Worm (Caenorhabditis elegans) whole organism, L1 larva: ENCODE data around the gene E02H1.5.
A peak's percentile ranks its signal among the peaks of the same experiment; 100 is the strongest.

Source experiments
- ceh-82 ChIP-seq, 3 experiments: fragments of 150-350 bp in 1 of 3; sonication (generic microtip) in 2 of 3; optimal IDR thresholded peaks; 2 replicates each; lab custom pipeline; 2014 to 2017; ENCODE audit warnings: missing biosample characterization in 3 of 3, missing genetic modification characterization in 3 of 3
- dpl-1 ChIP-seq, 3 experiments: fragments of 150-350 bp in 2 of 3; sonication (generic microtip) in 1 of 3; optimal IDR thresholded peaks; 2 replicates each; lab custom pipeline; 2014 to 2017; ENCODE audit warnings: missing biosample characterization in 3 of 3, missing genetic modification characterization in 3 of 3, missing genetic modification reagents in 3 of 3
- elt-3 ChIP-seq, 6 experiments: fragments of 150-350 bp in 1 of 6; sonication (generic microtip); optimal IDR thresholded peaks; 2 replicates each; lab custom pipeline; 2017 to 2018; ENCODE audit warnings: missing biosample characterization in 6 of 6, missing genetic modification characterization in 6 of 6, inconsistent platforms in 1 of 6
- hlh-4 ChIP-seq: sonication (generic microtip); optimal IDR thresholded peaks from 2 replicates; lab custom pipeline; 2016; ENCODE audit warnings: mild to moderate bottlenecking, missing genetic modification characterization, missing compliant biosample characterization
- lin-39 ChIP-seq: fragments of 150-350 bp; optimal IDR thresholded peaks from 2 replicates; lab custom pipeline; 2014; ENCODE audit warnings: missing biosample characterization, missing genetic modification reagents, missing genetic modification characterization
- mdl-1 ChIP-seq, 2 experiments: fragments of 150-350 bp; optimal IDR thresholded peaks; 2 replicates each; lab custom pipeline; 2014 to 2017; ENCODE audit warnings: missing biosample characterization in 2 of 2, missing genetic modification characterization in 2 of 2, inconsistent platforms in 1 of 2
- mep-1 ChIP-seq: fragments of 150-350 bp; optimal IDR thresholded peaks from 2 replicates; lab custom pipeline; 2014; ENCODE audit warnings: missing biosample characterization, missing genetic modification characterization
- nhr-237 ChIP-seq: fragments of 150-350 bp; optimal IDR thresholded peaks from 2 replicates; lab custom pipeline; 2014; ENCODE audit warnings: missing biosample characterization, missing genetic modification characterization
- pax-3 ChIP-seq: fragments of 200-800 bp; sonication (Bioruptor generic); optimal IDR thresholded peaks from 2 replicates; lab custom pipeline; 2018; ENCODE audit warnings: mild to moderate bottlenecking, missing genetic modification characterization, moderate library complexity, missing compliant biosample characterization
- skn-1 ChIP-seq: fragments of 150-350 bp; optimal IDR thresholded peaks from 2 replicates; lab custom pipeline; 2014; ENCODE audit warnings: missing biosample characterization, missing genetic modification characterization
- snpc-4 ChIP-seq: fragments of 150-350 bp; optimal IDR thresholded peaks from 2 replicates; lab custom pipeline; 2014; ENCODE audit warnings: missing biosample characterization, missing genetic modification characterization
- ztf-4 ChIP-seq: fragments of 150-350 bp; optimal IDR thresholded peaks from 2 replicates; lab custom pipeline; 2014; ENCODE audit warnings: missing biosample characterization, missing genetic modification characterization

- TF ChIP-seq mep-1 (tag; lab: Kevin White, UChicago): peak; percentile 98
- TF ChIP-seq nhr-237: peak; percentile 84
- peak; percentile 68 to 91 (median 88) for TF ChIP-seq ceh-82 (tag; optimal IDR thresholded peaks at IDR 0.05; lab: Kevin White, UChicago)
- TF ChIP-seq skn-1 (tag; lab: Kevin White, UChicago): peak; percentile 94
- no peak for TF ChIP-seq hlh-4
- peak; percentile 95 to 100 for TF ChIP-seq mdl-1 (tag; optimal IDR thresholded peaks at IDR 0.05; lab: Kevin White, UChicago)
- TF ChIP-seq ztf-4 (tag; lab: Kevin White, UChicago): peak; percentile 91
- peak; percentile 74 for TF ChIP-seq snpc-4 (tag; lab: Kevin White, UChicago)
- peak; percentile 71 to 79 (median 75) for TF ChIP-seq dpl-1 (GFP tag; optimal IDR thresholded peaks at IDR 0.05; lab: Kevin White, UChicago)
- peak; percentile 81 for TF ChIP-seq lin-39 (tag; lab: Kevin White, UChicago)
- TF ChIP-seq pax-3 (tag; lab: Kevin White, UChicago): peak; percentile 85
- TF ChIP-seq elt-3 (tag; optimal IDR thresholded peaks at IDR 0.05; lab: Kevin White, UChicago): peak in 5 of 6 experiments; percentile 40 to 99 (median 95)
These were observed 8.4 kb downstream of the E02H1.5 start for ce11 chrII:9603419-9603818.
